Worm (Caenorhabditis elegans): ENCODE data around the gene F59B10.3.

- no peak for TF ChIP-seq fkh-8 (tag; optimal IDR thresholded peaks at IDR 0.05)
- TF ChIP-seq skn-1 (tag; optimal IDR thresholded peaks at IDR 0.05): no peak
- no peak for TF ChIP-seq jun-1 (tag; optimal IDR thresholded peaks at IDR 0.05)
- TF ChIP-seq nhr-90 (tag; optimal IDR thresholded peaks at IDR 0.05; ENCODE audit: poor library complexity): no peak
- no peak for TF ChIP-seq dpl-1 (GFP tag; optimal IDR thresholded peaks at IDR 0.05)
- TF ChIP-seq nhr-19 (GFP tag; conservative IDR thresholded peaks at IDR 0.05): no peak
- no peak for TF ChIP-seq sox-4 (tag; optimal IDR thresholded peaks at IDR 0.05)
- TF ChIP-seq lin-15B (tag; optimal IDR thresholded peaks at IDR 0.05): no peak
- no peak for TF ChIP-seq sptf-1 (tag; optimal IDR thresholded peaks at IDR 0.05)
- TF ChIP-seq lin-39 (tag; optimal IDR thresholded peaks at IDR 0.05): no peak
- TF ChIP-seq egl-27 (tag; optimal IDR thresholded peaks at IDR 0.05): no peak
These were observed 596 bp upstream of the F59B10.3 start, which contains the start of gene F59B10.2 for ce11 chrII:10509746-10510145.
